Worm (Caenorhabditis elegans): ENCODE results near the gene cng-3.

Gene cng-3

ce11 chrIV:9480936-9481335, at the start of gene cng-3:
cng-3 (minus strand) TSS chrIV:9481037.
- TF ChIP-seq crh-2 (tag; optimal IDR thresholded peaks at IDR 0.05) (no peak), unc-62 (GFP tag; optimal IDR thresholded peaks at IDR 0.05) (no peak), nhr-6 (tag; optimal IDR thresholded peaks at IDR 0.05) (no peak), lin-11 (tag; optimal IDR thresholded peaks at IDR 0.05) (no peak), ceh-16 (tag; optimal IDR thresholded peaks at IDR 0.05) (no peak), nhr-11 (tag; optimal IDR thresholded peaks at IDR 0.05) (no peak), mdl-1 (tag; optimal IDR thresholded peaks at IDR 0.05) (no peak), sem-4 (tag; optimal IDR thresholded peaks at IDR 0.05) (no peak), nhr-77 (tag; optimal IDR thresholded peaks at IDR 0.05) (no peak), nhr-129 (tag; optimal IDR thresholded peaks at IDR 0.05) (no peak), nhr-10 (tag; optimal IDR thresholded peaks at IDR 0.05) (no peak)

ce11 chrIV:9529647-9530046, 48.8 kb upstream of the cng-3 start, which contains the start of gene elo-7:
elo-7 (plus strand) TSS chrIV:9529947.
- TF ChIP-seq F13H6.1 (tag; optimal IDR thresholded peaks at IDR 0.05) (no peak), ceh-16 (tag; optimal IDR thresholded peaks at IDR 0.05) (no peak), fos-1 (tag; optimal IDR thresholded peaks at IDR 0.05) (no peak)

ce11 chrIV:9527002-9527401, 46.2 kb upstream of the cng-3 start:
- TF ChIP-seq nhr-12 (tag; optimal IDR thresholded peaks at IDR 0.05) (no peak), Y55F3AM.14 (GFP tag; optimal IDR thresholded peaks at IDR 0.05) (no peak), ceh-16 (tag; optimal IDR thresholded peaks at IDR 0.05) (no peak), fos-1 (tag; optimal IDR thresholded peaks at IDR 0.05) (peak; percentile 5), sma-3 (GFP tag; optimal IDR thresholded peaks at IDR 0.05) (no peak), ama-1 (optimal IDR thresholded peaks at IDR 0.05) (no peak), sem-4 (tag; optimal IDR thresholded peaks at IDR 0.05) (no peak)

ce11 chrIV:9525682-9526416, 45.0 kb upstream of the cng-3 start, which contains the start of gene elo-1:
elo-1 (plus strand) TSS chrIV:9526366.
- TF ChIP-seq nhr-10 (tag; optimal IDR thresholded peaks at IDR 0.05) (no peak), blmp-1 (tag; optimal IDR thresholded peaks at IDR 0.05; ENCODE audit: insufficient read depth) (peak; percentile 82), elt-1 (tag; optimal IDR thresholded peaks at IDR 0.05) (no peak), ama-1 (optimal IDR thresholded peaks at IDR 0.05) (no peak), unc-55 (GFP tag; optimal IDR thresholded peaks at IDR 0.05) (no peak), nhr-6 (tag; optimal IDR thresholded peaks at IDR 0.05) (peak; percentile 12), ceh-16 (tag; optimal IDR thresholded peaks at IDR 0.05) (no peak), crh-2 (tag; optimal IDR thresholded peaks at IDR 0.05) (peak; percentile 64), ztf-4 (tag; optimal IDR thresholded peaks at IDR 0.05) (no peak), fos-1 (tag; optimal IDR thresholded peaks at IDR 0.05) (peak; percentile 80), F13H6.1 (tag; optimal IDR thresholded peaks at IDR 0.05) (peak; percentile 42), nhr-77 (tag; optimal IDR thresholded peaks at IDR 0.05) (no peak), zag-1 (tag; optimal IDR thresholded peaks at IDR 0.05) (no peak), nhr-23 (tag; optimal IDR thresholded peaks at IDR 0.05) (no peak), aly-2 (tag; optimal IDR thresholded peaks at IDR 0.05) (no peak), nhr-21 (tag; optimal IDR thresholded peaks at IDR 0.05) (no peak), mbf-1 (tag; optimal IDR thresholded peaks at IDR 0.05) (no peak), sma-9 (GFP tag; optimal IDR thresholded peaks at IDR 0.05) (peak; percentile 69), sma-9 (tag; optimal IDR thresholded peaks at IDR 0.05) (no peak), lsy-2 (tag; optimal IDR thresholded peaks at IDR 0.05) (peak in 1 of 2 experiments; percentile 16), elt-3 (tag; optimal IDR thresholded peaks at IDR 0.05) (no peak), ceh-82 (tag; optimal IDR thresholded peaks at IDR 0.05) (no peak), lin-13 (GFP tag; optimal IDR thresholded peaks at IDR 0.05) (peak; percentile 28), egl-27 (tag; optimal IDR thresholded peaks at IDR 0.05) (peak; percentile 27), unc-39 (tag; optimal IDR thresholded peaks at IDR 0.05) (no peak), C34F6.9 (tag; optimal IDR thresholded peaks at IDR 0.05) (no peak), lin-39 (tag; optimal IDR thresholded peaks at IDR 0.05) (no peak), nhr-129 (tag; optimal IDR thresholded peaks at IDR 0.05) (peak; percentile 30), snpc-4 (tag; optimal IDR thresholded peaks at IDR 0.05) (no peak), nhr-11 (tag; optimal IDR thresholded peaks at IDR 0.05) (no peak), sma-3 (GFP tag; optimal IDR thresholded peaks at IDR 0.05) (peak; percentile 61), mdl-1 (tag; optimal IDR thresholded peaks at IDR 0.05) (no peak), unc-62 (GFP tag; optimal IDR thresholded peaks at IDR 0.05) (no peak), nhr-12 (tag; optimal IDR thresholded peaks at IDR 0.05) (no peak), ztf-11 (tag; optimal IDR thresholded peaks at IDR 0.05) (no peak), gmeb-1 (tag; optimal IDR thresholded peaks at IDR 0.05) (peak; percentile 57), ZK546.5 (tag; optimal IDR thresholded peaks at IDR 0.05) (no peak), nhr-25 (tag; optimal IDR thresholded peaks at IDR 0.05) (peak; percentile 34)
